Worm (Caenorhabditis elegans) whole organism, young adult: Measurements from ENCODE around the gene madf-9.

Source experiments
- B0019.2 ChIP-seq: fragments of 200-800 bp; sonication (Bioruptor generic); conservative IDR thresholded peaks from 2 replicates; pipeline ENCODE4 v1.3.6; 2022; ENCODE audit warnings: missing genetic modification reagents, missing genetic modification characterization, missing compliant biosample characterization
- C17E4.6 ChIP-seq: fragments of 200-800 bp; sonication (Bioruptor generic); IDR thresholded peaks from 2 replicates; pipeline ENCODE4 v1.3.6; 2022; ENCODE audit warnings: missing genetic modification reagents, missing genetic modification characterization, missing compliant biosample characterization
- F33H1.4 ChIP-seq: fragments of 200-800 bp; sonication (Bioruptor generic); IDR thresholded peaks from 2 replicates; pipeline ENCODE4 v1.3.6; 2022; ENCODE audit warnings: missing genetic modification reagents, missing genetic modification characterization, missing compliant biosample characterization
- F49E8.2 ChIP-seq: sonication (generic microtip); optimal IDR thresholded peaks from 3 replicates; lab custom pipeline; 2017; ENCODE audit warnings: missing genetic modification characterization, mild to moderate bottlenecking, missing compliant biosample characterization, antibody characterized with exemption, moderate library complexity; ENCODE audit not compliant: insufficient read depth
- F57C9.4 ChIP-seq: sonication (generic microtip); optimal IDR thresholded peaks from 2 replicates; lab custom pipeline; 2017; ENCODE audit warnings: mild to moderate bottlenecking, missing genetic modification characterization, missing compliant biosample characterization
- T07F8.4 ChIP-seq: sonication (generic microtip); optimal IDR thresholded peaks from 2 replicates; lab custom pipeline; 2016; ENCODE audit warnings: mild to moderate bottlenecking, missing genetic modification characterization, moderate library complexity, missing compliant biosample characterization
- Y67H2A.10 ChIP-seq: fragments of 200-800 bp; sonication (Bioruptor generic); conservative IDR thresholded peaks from 2 replicates; pipeline ENCODE4 v1.3.6; 2022; ENCODE audit warnings: missing genetic modification reagents, missing genetic modification characterization, missing compliant biosample characterization
- Y95B8A.8 ChIP-seq: fragments of 200-800 bp; sonication (Bioruptor generic); IDR thresholded peaks from 2 replicates; pipeline ENCODE4 v1.3.6; 2022; ENCODE audit warnings: missing genetic modification reagents, missing genetic modification characterization, missing compliant biosample characterization
- ZK185.1 ChIP-seq: sonication (generic microtip); optimal IDR thresholded peaks from 2 replicates; lab custom pipeline; 2016; ENCODE audit warnings: mild to moderate bottlenecking, missing genetic modification characterization, missing compliant biosample characterization; ENCODE audit not compliant: poor library complexity, severe bottlenecking
- ama-1 ChIP-seq, 3 experiments: fragments of 150-350 bp in 1 of 3; sonication (generic microtip) in 2 of 3; optimal IDR thresholded peaks; 2 replicates each; lab custom pipeline; 2014 to 2018; ENCODE audit warnings: missing biosample characterization in 2 of 3, missing genetic modification characterization in 2 of 3, missing genetic modification reagents in 2 of 3
- aptf-3 ChIP-seq: fragments of 200-800 bp; sonication (Bioruptor generic); IDR thresholded peaks from 2 replicates; pipeline ENCODE4 v1.3.6; 2022; ENCODE audit warnings: missing genetic modification characterization, missing compliant biosample characterization
- attf-3 ChIP-seq: fragments of 200-800 bp; sonication (Bioruptor generic); conservative IDR thresholded peaks from 2 replicates; pipeline ENCODE4 v1.3.6; 2022; ENCODE audit warnings: missing genetic modification reagents, missing genetic modification characterization, missing compliant biosample characterization
- attf-6 ChIP-seq: fragments of 200-800 bp; sonication (Bioruptor generic); IDR thresholded peaks from 2 replicates; pipeline ENCODE4 v1.3.6; 2022; ENCODE audit warnings: missing genetic modification reagents, missing genetic modification characterization, missing compliant biosample characterization
- bed-2 ChIP-seq: fragments of 200-800 bp; sonication (Bioruptor generic); IDR thresholded peaks from 2 replicates; pipeline ENCODE4 v1.3.6; 2022; ENCODE audit warnings: missing genetic modification reagents, missing genetic modification characterization, missing compliant biosample characterization
- ccch-3 ChIP-seq: fragments of 200-800 bp; sonication (Bioruptor generic); optimal IDR thresholded peaks from 2 replicates; lab custom pipeline; 2018; ENCODE audit warnings: mild to moderate bottlenecking, missing genetic modification characterization, missing compliant biosample characterization
- cebp-2 ChIP-seq: fragments of 200-800 bp; sonication (Bioruptor generic); IDR thresholded peaks from 2 replicates; pipeline ENCODE4 v1.3.6; 2022; ENCODE audit warnings: missing genetic modification characterization, missing compliant biosample characterization
- ceh-40 ChIP-seq: fragments of 200-800 bp; sonication (Bioruptor generic); IDR thresholded peaks from 2 replicates; pipeline ENCODE4 v1.3.6; 2022; ENCODE audit warnings: missing genetic modification characterization, missing compliant biosample characterization
- ceh-91 ChIP-seq: fragments of 200-800 bp; sonication (Bioruptor generic); IDR thresholded peaks from 2 replicates; pipeline ENCODE4 v1.3.6; 2022; ENCODE audit warnings: missing genetic modification reagents, missing genetic modification characterization, missing compliant biosample characterization
- die-1 ChIP-seq: sonication (generic microtip); optimal IDR thresholded peaks from 2 replicates; lab custom pipeline; 2016; ENCODE audit warnings: missing genotype, mild to moderate bottlenecking, missing genetic modification characterization, missing compliant biosample characterization
- ekl-4 ChIP-seq: fragments of 200-800 bp; sonication (Bioruptor generic); IDR thresholded peaks from 2 replicates; pipeline ENCODE4 v1.3.6; 2022; ENCODE audit warnings: missing genetic modification reagents, missing genetic modification characterization, missing compliant biosample characterization
- ets-4 ChIP-seq: fragments of 200-800 bp; sonication (Bioruptor generic); optimal IDR thresholded peaks from 2 replicates; lab custom pipeline; 2018; ENCODE audit warnings: mild to moderate bottlenecking, missing genetic modification characterization, missing compliant biosample characterization
- hlh-26 ChIP-seq: fragments of 200-800 bp; sonication (Bioruptor generic); conservative IDR thresholded peaks from 2 replicates; pipeline ENCODE4 v1.3.6; 2022; ENCODE audit warnings: missing genetic modification reagents, missing genetic modification characterization, missing compliant biosample characterization
- hmg-20 ChIP-seq: fragments of 200-800 bp; sonication (Bioruptor generic); IDR thresholded peaks from 2 replicates; pipeline ENCODE4 v1.3.6; 2022; ENCODE audit warnings: missing genetic modification reagents, missing genetic modification characterization, missing compliant biosample characterization
- hrde-1 ChIP-seq: sonication (generic microtip); optimal IDR thresholded peaks from 2 replicates; lab custom pipeline; 2016; ENCODE audit warnings: missing genetic modification characterization, mild to moderate bottlenecking, missing compliant biosample characterization, moderate library complexity, missing genotype, missing genetic modification reagents, borderline replicate concordance
- hsf-1 ChIP-seq: fragments of 200-800 bp; sonication (Bioruptor generic); IDR thresholded peaks from 2 replicates; pipeline ENCODE4 v1.3.6; 2022; ENCODE audit warnings: missing genetic modification reagents, missing genetic modification characterization, missing compliant biosample characterization
- lin-35 ChIP-seq, 3 experiments: fragments of 150-350 bp in 2 of 3; sonication (generic microtip) in 1 of 3; optimal IDR thresholded peaks; 2 replicates each; lab custom pipeline; 2014 to 2018; ENCODE audit warnings: missing biosample characterization in 3 of 3, missing genetic modification characterization in 3 of 3, missing genetic modification reagents in 3 of 3
- lin-54 ChIP-seq: fragments of 200-800 bp; sonication (Bioruptor generic); optimal IDR thresholded peaks from 2 replicates; lab custom pipeline; 2018; ENCODE audit warnings: mild to moderate bottlenecking, missing genetic modification characterization, missing compliant biosample characterization
- lir-1 ChIP-seq: fragments of 200-800 bp; sonication (Bioruptor generic); conservative IDR thresholded peaks from 2 replicates; pipeline ENCODE4 v1.3.6; 2022; ENCODE audit warnings: missing genetic modification reagents, missing genetic modification characterization, missing compliant biosample characterization
- mcd-1 ChIP-seq: fragments of 200-800 bp; sonication (Bioruptor generic); IDR thresholded peaks from 2 replicates; pipeline ENCODE4 v1.3.6; 2022; ENCODE audit warnings: missing genetic modification reagents, missing genetic modification characterization, missing compliant biosample characterization
- nfya-1 ChIP-seq: sonication (generic microtip); optimal IDR thresholded peaks from 2 replicates; lab custom pipeline; 2017; ENCODE audit warnings: antibody characterized with exemption, missing compliant biosample characterization, missing genetic modification characterization, borderline replicate concordance; ENCODE audit not compliant: insufficient read depth
- nfya-2 ChIP-seq: fragments of 200-800 bp; sonication (Bioruptor generic); IDR thresholded peaks from 2 replicates; pipeline ENCODE4 v1.3.6; 2022; ENCODE audit warnings: missing genetic modification reagents, missing genetic modification characterization, missing compliant biosample characterization
- nfyb-1 ChIP-seq: fragments of 200-800 bp; sonication (Bioruptor generic); IDR thresholded peaks from 2 replicates; pipeline ENCODE4 v1.3.6; 2022; ENCODE audit warnings: missing genetic modification reagents, missing genetic modification characterization, missing compliant biosample characterization
- nhr-179 ChIP-seq: sonication (generic microtip); optimal IDR thresholded peaks from 2 replicates; lab custom pipeline; 2016; ENCODE audit warnings: mild to moderate bottlenecking, missing genetic modification characterization, missing compliant biosample characterization
- sdz-38 ChIP-seq: sonication (generic microtip); optimal IDR thresholded peaks from 2 replicates; lab custom pipeline; 2016; ENCODE audit warnings: missing genotype, missing genetic modification characterization, missing compliant biosample characterization
- snpc-1.1 ChIP-seq: sonication (generic microtip); optimal IDR thresholded peaks from 2 replicates; lab custom pipeline; 2017; ENCODE audit warnings: missing genetic modification characterization, mild to moderate bottlenecking, missing compliant biosample characterization, antibody characterized with exemption, moderate library complexity, missing genotype, missing genetic modification reagents; ENCODE audit not compliant: insufficient read depth
- somi-1 ChIP-seq: fragments of 200-800 bp; sonication (Bioruptor generic); optimal IDR thresholded peaks from 2 replicates; lab custom pipeline; 2018; ENCODE audit warnings: mild to moderate bottlenecking, missing genetic modification characterization, missing compliant biosample characterization
- tbp1 ChIP-seq: fragments of 200-800 bp; sonication (Bioruptor generic); optimal IDR thresholded peaks from 2 replicates; lab custom pipeline; 2018; ENCODE audit warnings: mild to moderate bottlenecking, missing genetic modification characterization, missing compliant biosample characterization
- zfh-2 ChIP-seq: fragments of 200-800 bp; sonication (Bioruptor generic); conservative IDR thresholded peaks from 2 replicates; pipeline ENCODE4 v1.3.6; 2022; ENCODE audit warnings: missing genetic modification reagents, missing genetic modification characterization, missing compliant biosample characterization
- zim-3 ChIP-seq: sonication (generic microtip); optimal IDR thresholded peaks from 2 replicates; lab custom pipeline; 2017; ENCODE audit warnings: mild to moderate bottlenecking, missing genetic modification characterization, moderate library complexity, missing compliant biosample characterization
- ztf-28 ChIP-seq: fragments of 200-800 bp; sonication (Bioruptor generic); IDR thresholded peaks from 2 replicates; pipeline ENCODE4 v1.3.6; 2022; ENCODE audit warnings: missing genetic modification reagents, missing genetic modification characterization, missing compliant biosample characterization
- ztf-6 ChIP-seq: fragments of 200-800 bp; sonication (Bioruptor generic); IDR thresholded peaks from 2 replicates; pipeline ENCODE4 v1.3.6; 2022; ENCODE audit warnings: missing genetic modification reagents, missing genetic modification characterization, missing compliant biosample characterization

The madf-9 gene

DNA sequence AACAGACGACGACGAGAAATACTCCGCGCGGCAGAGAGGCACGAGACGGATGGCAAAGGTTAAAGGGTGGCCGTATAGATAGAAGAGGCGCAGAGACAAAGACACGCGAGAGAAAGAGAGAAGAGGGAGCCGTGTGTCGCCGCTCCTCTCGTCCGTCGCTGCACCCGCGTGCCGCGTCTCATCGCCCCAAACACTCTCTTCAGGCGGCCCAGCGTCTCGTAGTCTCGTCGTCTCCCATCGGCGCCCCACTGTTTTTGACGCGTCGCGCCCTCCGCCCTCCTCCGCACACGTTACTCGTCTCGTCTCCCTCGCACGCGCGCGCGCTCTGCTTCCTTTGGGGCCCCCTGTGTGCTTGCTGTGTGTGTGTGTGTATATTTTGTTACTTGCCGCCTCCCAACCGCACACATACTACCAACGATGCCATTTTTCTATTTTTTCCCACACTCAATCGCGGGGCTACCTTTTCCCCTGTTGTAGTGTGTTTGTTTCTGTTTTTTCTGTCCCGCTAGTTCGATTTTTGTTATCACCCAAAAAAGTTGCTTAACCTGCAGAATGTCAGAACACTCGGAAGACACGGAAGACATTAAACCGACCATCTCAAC lies at the start of gene madf-9 (continued):
- TF ChIP-seq attf-3 (GFP tag; lab: Robert Waterston, UW) (0 out of 2 replicates have a peak, but pooled peaks have one; percentile 10), attf-6 (GFP tag; lab: Robert Waterston, UW) (no peak), Y67H2A.10 (no peak), mcd-1 (GFP tag; lab: Robert Waterston, UW) (peak; percentile 73), die-1 (peak; percentile 29), sdz-38 (tag; lab: Kevin White, UChicago) (no peak), ztf-28 (no peak), ztf-6 (GFP tag; lab: Robert Waterston, UW) (no peak), ZK185.1 (tag; lab: Kevin White, UChicago) (no peak), F33H1.4 (GFP tag; lab: Robert Waterston, UW) (no peak), hlh-26 (GFP tag; lab: Robert Waterston, UW) (no peak), hmg-20 (GFP tag; lab: Robert Waterston, UW) (0 out of 2 replicates have a peak, but pooled peaks have one; percentile 2), aptf-3 (GFP tag; lab: Robert Waterston, UW) (no peak), zim-3 (tag; lab: Kevin White, UChicago) (no peak), nhr-179 (tag; lab: Kevin White, UChicago) (no peak), C17E4.6 (peak; percentile 6; the same call in 1 of the 2 replicates), lin-54 (GFP tag; lab: Kevin White, UChicago) (peak; percentile 29), Y95B8A.8 (GFP tag; lab: Robert Waterston, UW) (no peak), ccch-3 (GFP tag; lab: Kevin White, UChicago) (no peak), bed-2 (no peak), nfyb-1 (GFP tag; lab: Robert Waterston, UW) (peak; percentile 76), cebp-2 (GFP tag; lab: Robert Waterston, UW) (peak; percentile 91), nfya-2 (no peak), F57C9.4 (tag; lab: Kevin White, UChicago) (no peak), hrde-1 (tag; lab: Kevin White, UChicago) (no peak), B0019.2 (GFP tag; lab: Robert Waterston, UW) (no peak; the same call in 1 of the 2 replicates), ama-1 (optimal IDR thresholded peaks at IDR 0.05; lab: Kevin White, UChicago) (no peak), ama-1 (GFP tag; optimal IDR thresholded peaks at IDR 0.05; lab: Kevin White, UChicago) (no peak), ceh-91 (GFP tag; lab: Robert Waterston, UW) (no peak), ceh-40 (GFP tag; lab: Robert Waterston, UW) (no peak), ets-4 (GFP tag; lab: Kevin White, UChicago) (no peak), somi-1 (GFP tag; lab: Kevin White, UChicago) (no peak)

DNA sequence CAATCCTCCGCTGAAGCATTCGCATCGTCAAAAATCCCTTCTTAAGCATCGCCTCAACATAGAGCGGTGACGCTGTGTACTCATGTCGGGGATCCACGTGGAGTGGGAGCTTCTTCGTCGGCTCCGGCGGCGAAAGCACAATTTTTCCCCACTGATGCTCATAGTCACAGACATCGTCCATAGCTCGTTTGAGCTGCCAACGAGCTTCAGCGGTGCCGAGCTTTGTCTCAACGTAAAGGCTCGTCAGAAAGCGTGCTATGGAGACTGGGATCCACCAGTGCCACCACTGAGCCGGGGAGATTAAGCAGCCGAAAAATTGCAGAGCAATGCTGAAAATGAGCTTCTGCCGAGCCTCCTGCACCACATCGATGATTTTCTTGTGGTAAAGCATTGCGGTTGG lies 46.1 kb upstream of the madf-9 start:
- peak; percentile 70 for TF ChIP-seq zfh-2
- TF ChIP-seq ztf-6 (GFP tag; lab: Robert Waterston, UW) = no peak
- TF ChIP-seq lin-35 (GFP tag; optimal IDR thresholded peaks at IDR 0.05; lab: Kevin White, UChicago) = no peak
- TF ChIP-seq lir-1 = no peak

DNA sequence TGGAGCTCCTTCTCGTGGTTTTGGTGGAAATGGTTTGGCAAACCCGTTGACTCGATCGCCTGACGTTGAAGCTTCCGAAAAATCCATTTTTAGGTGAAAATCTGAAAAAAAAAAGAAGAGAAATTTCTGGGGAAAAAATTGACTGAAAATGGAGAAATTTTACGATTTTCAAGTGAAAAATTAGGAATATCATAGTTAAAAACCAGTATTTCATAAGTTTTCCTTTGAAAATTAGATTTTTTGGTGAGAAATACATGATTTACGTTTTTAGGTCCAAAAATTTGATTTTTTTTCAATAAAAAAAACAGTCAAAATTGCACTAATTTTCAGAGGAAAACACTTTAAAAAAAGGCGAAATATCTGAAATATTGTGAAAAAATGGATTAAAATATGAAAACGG lies 43.4 kb upstream of the madf-9 start, which contains the start of gene taf-2:
Gene taf-2, minus strand, starts transcription at position 101 of the 400 bp plus-strand sequence.
- TF ChIP-seq T07F8.4 = no peak
- TF ChIP-seq ekl-4 (GFP tag; lab: Robert Waterston, UW) = no peak
- TF ChIP-seq hsf-1 (GFP tag; lab: Robert Waterston, UW) = no peak
- no peak for TF ChIP-seq tbp1
- no peak for TF ChIP-seq nfya-1 (tag; lab: Kevin White, UChicago)
- TF ChIP-seq cebp-2 (GFP tag; lab: Robert Waterston, UW) = no peak
- no peak for TF ChIP-seq snpc-1.1 (tag; lab: Kevin White, UChicago)
- no peak for TF ChIP-seq nfya-2
- TF ChIP-seq zim-3 (tag; lab: Kevin White, UChicago) = no peak
- TF ChIP-seq F49E8.2 (tag; lab: Kevin White, UChicago) = no peak
